Worm (Caenorhabditis elegans) whole organism, early embryonic: ENCODE data around the gene Y82E9BR.10.
"Not testable (repeated sequence)": the region's sequence is repeated elsewhere in the genome, so short reads cannot be mapped to it uniquely, and the experiment has no call there.

Experiments used
- B0310.2 ChIP-seq: sonication (generic microtip); optimal IDR thresholded peaks from 2 replicates; lab custom pipeline; 2016; ENCODE audit warnings: mild to moderate bottlenecking, missing genetic modification characterization, missing compliant biosample characterization
- F13C5.2 ChIP-seq: sonication (generic microtip); optimal IDR thresholded peaks from 2 replicates; lab custom pipeline; 2017; ENCODE audit warnings: mild to moderate bottlenecking, missing genetic modification characterization, inconsistent platforms, missing compliant biosample characterization
- aly-1 ChIP-seq: sonication (generic microtip); optimal IDR thresholded peaks from 2 replicates; lab custom pipeline; 2016; ENCODE audit warnings: missing genetic modification characterization, missing compliant biosample characterization
- ama-1 ChIP-seq: fragments of 150-350 bp; optimal IDR thresholded peaks from 2 replicates; lab custom pipeline; 2014
- ceh-13 ChIP-seq: fragments of 200-800 bp; sonication (Bioruptor generic); optimal IDR thresholded peaks from 2 replicates; lab custom pipeline; 2018; ENCODE audit warnings: mild to moderate bottlenecking, missing genetic modification characterization, missing compliant biosample characterization
- ceh-36 ChIP-seq: sonication (generic microtip); optimal IDR thresholded peaks from 2 replicates; lab custom pipeline; 2016; ENCODE audit warnings: missing genetic modification characterization, inconsistent platforms, missing compliant biosample characterization
- ets-7 ChIP-seq: sonication (generic microtip); optimal IDR thresholded peaks from 2 replicates; lab custom pipeline; 2016; ENCODE audit warnings: missing genotype, missing genetic modification characterization, missing compliant biosample characterization
- flt-1 ChIP-seq: fragments of 200-800 bp; sonication (Bioruptor generic); IDR thresholded peaks from 2 replicates; pipeline ENCODE4 v1.3.6; 2022; ENCODE audit warnings: missing genetic modification characterization, missing compliant biosample characterization
- hmbx-1 ChIP-seq: sonication (generic microtip); optimal IDR thresholded peaks from 2 replicates; lab custom pipeline; 2016; ENCODE audit warnings: mild to moderate bottlenecking, missing genetic modification characterization, missing compliant biosample characterization
- hmg-4 ChIP-seq: fragments of 200-800 bp; sonication (Bioruptor generic); optimal IDR thresholded peaks from 2 replicates; lab custom pipeline; 2018; ENCODE audit warnings: mild to moderate bottlenecking, missing genetic modification characterization, missing compliant biosample characterization
- hnd-1 ChIP-seq: sonication (generic microtip); optimal IDR thresholded peaks from 2 replicates; lab custom pipeline; 2016; ENCODE audit warnings: missing genetic modification characterization, missing compliant biosample characterization
- pes-1 ChIP-seq: fragments of 200-800 bp; sonication (Bioruptor generic); IDR thresholded peaks from 2 replicates; pipeline ENCODE4 v1.3.6; 2022; ENCODE audit warnings: missing genetic modification reagents, missing genetic modification characterization, missing compliant biosample characterization
- scrt-1 ChIP-seq: fragments of 200-800 bp; sonication (Bioruptor generic); IDR thresholded peaks from 2 replicates; pipeline ENCODE4 v1.3.6; 2022; ENCODE audit warnings: missing genetic modification characterization, missing compliant biosample characterization
- sea-1 ChIP-seq: fragments of 200-800 bp; sonication (Bioruptor generic); conservative IDR thresholded peaks from 2 replicates; pipeline ENCODE4 v1.3.6; 2022; ENCODE audit warnings: missing genetic modification characterization, missing compliant biosample characterization
- tbx-11 ChIP-seq: fragments of 200-800 bp; sonication (Bioruptor generic); IDR thresholded peaks from 2 replicates; pipeline ENCODE4 v1.3.6; 2022; ENCODE audit warnings: missing genetic modification characterization, missing compliant biosample characterization
- tbx-37 ChIP-seq: fragments of 200-800 bp; sonication (Bioruptor generic); conservative IDR thresholded peaks from 2 replicates; pipeline ENCODE4 v1.3.6; 2022; ENCODE audit warnings: missing genetic modification reagents, missing genetic modification characterization, missing compliant biosample characterization
- tra-4 ChIP-seq: sonication (generic microtip); optimal IDR thresholded peaks from 2 replicates; lab custom pipeline; 2017; ENCODE audit warnings: missing genetic modification characterization, missing compliant biosample characterization

The Y82E9BR.10 gene

ce11 chrIII:1375491-1375890 lies at the start of gene Y82E9BR.10:
Gene Y82E9BR.10, minus strand, starts transcription at chrIII:1375591.
- not testable (repeated sequence) for TF ChIP-seq tra-4 (tag; lab: Kevin White, UChicago); sea-1 (GFP tag; lab: Robert Waterston, UW); tbx-11 (GFP tag; lab: Robert Waterston, UW)

- TF ChIP-seq tbx-37 (GFP tag; lab: Robert Waterston, UW) = peak; percentile 68
- TF ChIP-seq hnd-1 (tag; lab: Kevin White, UChicago) = peak; percentile 42
- peak; percentile 30 for TF ChIP-seq ceh-13 (GFP tag; lab: Kevin White, UChicago)
- peak; percentile 17 for TF ChIP-seq hmg-4 (GFP tag; lab: Kevin White, UChicago)
- TF ChIP-seq pes-1 (GFP tag; lab: Robert Waterston, UW) = peak; percentile 74
- peak; percentile 68 for TF ChIP-seq flt-1 (GFP tag; lab: Robert Waterston, UW)
- TF ChIP-seq hmbx-1 (tag; lab: Kevin White, UChicago) = no peak
- TF ChIP-seq tbx-11 (GFP tag; lab: Robert Waterston, UW) = peak; percentile 71
- TF ChIP-seq scrt-1 = peak; percentile 79
- TF ChIP-seq ceh-36 (tag; lab: Kevin White, UChicago) = peak; percentile 51
- no peak for TF ChIP-seq ama-1 (lab: Kevin White, UChicago)
- TF ChIP-seq sea-1 (GFP tag; lab: Robert Waterston, UW) = peak; percentile 70
- peak; percentile 31 for TF ChIP-seq ets-7 (tag; lab: Kevin White, UChicago)
- TF ChIP-seq aly-1 (tag; lab: Kevin White, UChicago) = peak; percentile 65
- TF ChIP-seq B0310.2 (tag; lab: Kevin White, UChicago) = peak; percentile 55
- TF ChIP-seq F13C5.2 (tag; lab: Kevin White, UChicago) = peak; percentile 58
- TF ChIP-seq tra-4 (tag; lab: Kevin White, UChicago) = no peak
These were observed 48.9 kb upstream of the Y82E9BR.10 start for ce11 chrIII:1424305-1424704.

- no peak for TF ChIP-seq tra-4 (tag; lab: Kevin White, UChicago)
- no peak for TF ChIP-seq tbx-37 (GFP tag; lab: Robert Waterston, UW)
- TF ChIP-seq flt-1 (GFP tag; lab: Robert Waterston, UW) = no peak
- TF ChIP-seq aly-1 (tag; lab: Kevin White, UChicago) = no peak
- TF ChIP-seq B0310.2 (tag; lab: Kevin White, UChicago) = no peak
- TF ChIP-seq hnd-1 (tag; lab: Kevin White, UChicago) = no peak
- no peak for TF ChIP-seq ets-7 (tag; lab: Kevin White, UChicago)
- no peak for TF ChIP-seq scrt-1
- no peak for TF ChIP-seq ceh-13 (GFP tag; lab: Kevin White, UChicago)
- TF ChIP-seq hmg-4 (GFP tag; lab: Kevin White, UChicago) = no peak
- TF ChIP-seq F13C5.2 (tag; lab: Kevin White, UChicago) = no peak
These were observed 46.0 kb upstream of the Y82E9BR.10 start for ce11 chrIII:1421436-1421835.

- TF ChIP-seq tbx-37 (GFP tag; lab: Robert Waterston, UW) (no peak), tra-4 (tag; lab: Kevin White, UChicago) (peak; percentile 69), ceh-36 (tag; lab: Kevin White, UChicago) (no peak), B0310.2 (tag; lab: Kevin White, UChicago) (no peak), ets-7 (tag; lab: Kevin White, UChicago) (no peak), F13C5.2 (tag; lab: Kevin White, UChicago) (no peak), hmg-4 (GFP tag; lab: Kevin White, UChicago) (peak; percentile 29), aly-1 (tag; lab: Kevin White, UChicago) (no peak), scrt-1 (no peak), sea-1 (GFP tag; lab: Robert Waterston, UW) (no peak), flt-1 (GFP tag; lab: Robert Waterston, UW) (no peak), hmbx-1 (tag; lab: Kevin White, UChicago) (no peak)
These were observed 44.4 kb upstream of the Y82E9BR.10 start for ce11 chrIII:1419700-1420356.

- TF ChIP-seq hmbx-1 (tag; lab: Kevin White, UChicago) (no peak), sea-1 (GFP tag; lab: Robert Waterston, UW) (no peak), ceh-36 (tag; lab: Kevin White, UChicago) (no peak), aly-1 (tag; lab: Kevin White, UChicago) (no peak), ceh-13 (GFP tag; lab: Kevin White, UChicago) (no peak), F13C5.2 (tag; lab: Kevin White, UChicago) (no peak), ama-1 (lab: Kevin White, UChicago) (no peak), flt-1 (GFP tag; lab: Robert Waterston, UW) (no peak), hmg-4 (GFP tag; lab: Kevin White, UChicago) (no peak), pes-1 (GFP tag; lab: Robert Waterston, UW) (no peak), B0310.2 (tag; lab: Kevin White, UChicago) (no peak)
These were observed 43.8 kb upstream of the Y82E9BR.10 start, which contains the start of gene Y82E9BR.3 for ce11 chrIII:1419146-1419636. Gene Y82E9BR.3, plus strand, starts transcription at chrIII:1419196.

ce11 chrIII:1418709-1419108 lies 43.3 kb upstream of the Y82E9BR.10 start:
- TF ChIP-seq ceh-13 (GFP tag; lab: Kevin White, UChicago) (no peak), scrt-1 (no peak), tbx-37 (GFP tag; lab: Robert Waterston, UW) (0 out of 2 replicates have a peak, but pooled peaks have one; percentile 16), ets-7 (tag; lab: Kevin White, UChicago) (no peak), hnd-1 (tag; lab: Kevin White, UChicago) (no peak), tbx-11 (GFP tag; lab: Robert Waterston, UW) (no peak), ama-1 (lab: Kevin White, UChicago) (no peak), B0310.2 (tag; lab: Kevin White, UChicago) (no peak), tra-4 (tag; lab: Kevin White, UChicago) (no peak), hmg-4 (GFP tag; lab: Kevin White, UChicago) (no peak), aly-1 (tag; lab: Kevin White, UChicago) (no peak), pes-1 (GFP tag; lab: Robert Waterston, UW) (0 out of 2 replicates have a peak, but pooled peaks have one; percentile 19), ceh-36 (tag; lab: Kevin White, UChicago) (no peak), hmbx-1 (tag; lab: Kevin White, UChicago) (no peak), sea-1 (GFP tag; lab: Robert Waterston, UW) (0 out of 2 replicates have a peak, but pooled peaks have one; percentile 35), flt-1 (GFP tag; lab: Robert Waterston, UW) (no peak), F13C5.2 (tag; lab: Kevin White, UChicago) (peak; percentile 53)
